Worm (Caenorhabditis elegans) whole organism, L1 larva: ENCODE measurements around the gene F55D10.4.
A peak's percentile ranks its signal among the peaks of the same experiment; 100 is the strongest.

ENCODE experiments used
- C04F5.9 ChIP-seq: sonication (generic microtip); optimal IDR thresholded peaks from 2 replicates; lab custom pipeline; 2016; ENCODE audit warnings: missing genetic modification characterization, missing compliant biosample characterization
- aha-1 ChIP-seq: fragments of 150-350 bp; optimal IDR thresholded peaks from 2 replicates; lab custom pipeline; 2014; ENCODE audit warnings: missing biosample characterization, missing genetic modification characterization
- aly-2 ChIP-seq: fragments of 150-350 bp; optimal IDR thresholded peaks from 2 replicates; lab custom pipeline; 2014; ENCODE audit warnings: missing biosample characterization, missing genetic modification characterization
- ama-1 ChIP-seq: fragments of 150-350 bp; optimal IDR thresholded peaks from 2 replicates; lab custom pipeline; 2014
- ceh-8 ChIP-seq: fragments of 200-800 bp; sonication (Bioruptor generic); optimal IDR thresholded peaks from 2 replicates; lab custom pipeline; 2018; ENCODE audit warnings: mild to moderate bottlenecking, missing genetic modification characterization, moderate library complexity, missing compliant biosample characterization
- ceh-90 ChIP-seq: sonication (generic microtip); optimal IDR thresholded peaks from 2 replicates; lab custom pipeline; 2016; ENCODE audit warnings: missing genetic modification characterization, missing compliant biosample characterization
- ces-1 ChIP-seq: fragments of 150-350 bp; optimal IDR thresholded peaks from 2 replicates; lab custom pipeline; 2014; ENCODE audit warnings: missing biosample characterization, missing genetic modification reagents, missing genetic modification characterization
- dpl-1 ChIP-seq, 3 experiments: fragments of 150-350 bp in 2 of 3; sonication (generic microtip) in 1 of 3; optimal IDR thresholded peaks; 2 replicates each; lab custom pipeline; 2014 to 2017; ENCODE audit warnings: missing biosample characterization in 3 of 3, missing genetic modification characterization in 3 of 3, missing genetic modification reagents in 3 of 3
- dsc-1 ChIP-seq: sonication (generic microtip); optimal IDR thresholded peaks from 2 replicates; lab custom pipeline; 2016; ENCODE audit warnings: mild to moderate bottlenecking, missing genetic modification characterization, missing compliant biosample characterization
- efl-1 ChIP-seq, 4 experiments: fragments of 150-350 bp; optimal IDR thresholded peaks in 3 of 4; peaks in 1 of 4; 1 replicate in 1 of 4; 2 replicates in 3 of 4; lab custom pipeline; 2014; ENCODE audit warnings: missing biosample characterization in 2 of 4, missing genetic modification characterization in 2 of 4, missing genetic modification reagents in 2 of 4
- efl-3 ChIP-seq: fragments of 200-800 bp; sonication (Bioruptor generic); optimal IDR thresholded peaks from 2 replicates; lab custom pipeline; 2018; ENCODE audit warnings: mild to moderate bottlenecking, missing genetic modification characterization, missing compliant biosample characterization
- egl-13 ChIP-seq: sonication (generic microtip); optimal IDR thresholded peaks from 2 replicates; lab custom pipeline; 2016; ENCODE audit warnings: missing genotype, missing genetic modification reagents, missing genetic modification characterization, missing compliant biosample characterization
- elt-2 ChIP-seq: sonication (generic microtip); optimal IDR thresholded peaks from 2 replicates; lab custom pipeline; 2016; ENCODE audit warnings: missing genetic modification characterization, mild to moderate bottlenecking, inconsistent platforms, missing compliant biosample characterization, missing genetic modification reagents
- elt-3 ChIP-seq, 6 experiments: fragments of 150-350 bp in 1 of 6; sonication (generic microtip); optimal IDR thresholded peaks; 2 replicates each; lab custom pipeline; 2017 to 2018; ENCODE audit warnings: missing biosample characterization in 6 of 6, missing genetic modification characterization in 6 of 6, inconsistent platforms in 1 of 6
- fkh-10 ChIP-seq: sonication (generic microtip); optimal IDR thresholded peaks from 2 replicates; lab custom pipeline; 2017; ENCODE audit warnings: missing biosample characterization, missing genetic modification reagents, missing genetic modification characterization
- fos-1 ChIP-seq: fragments of 150-350 bp; optimal IDR thresholded peaks from 2 replicates; lab custom pipeline; 2014; ENCODE audit warnings: missing biosample characterization, missing genetic modification characterization
- hlh-17 ChIP-seq: fragments of 200-800 bp; sonication (Bioruptor generic); optimal IDR thresholded peaks from 2 replicates; lab custom pipeline; 2018; ENCODE audit warnings: missing genetic modification characterization, mild to moderate bottlenecking, missing compliant biosample characterization, moderate library complexity, borderline replicate concordance
- hpl-2 ChIP-seq: fragments of 150-350 bp; optimal IDR thresholded peaks from 2 replicates; lab custom pipeline; 2014; ENCODE audit warnings: missing biosample characterization, missing genetic modification reagents, missing genetic modification characterization
- irx-1 ChIP-seq: sonication (generic microtip); optimal IDR thresholded peaks from 2 replicates; lab custom pipeline; 2016; ENCODE audit warnings: missing genetic modification characterization, missing compliant biosample characterization
- lin-14 ChIP-seq: fragments of 200-800 bp; sonication (Bioruptor generic); optimal IDR thresholded peaks from 2 replicates; lab custom pipeline; 2018; ENCODE audit warnings: mild to moderate bottlenecking, missing genetic modification characterization, moderate library complexity, missing compliant biosample characterization
- lin-35 ChIP-seq, 2 experiments: fragments of 150-350 bp; optimal IDR thresholded peaks; 2 replicates each; lab custom pipeline; 2014; ENCODE audit warnings: missing biosample characterization in 2 of 2, missing genetic modification characterization in 2 of 2, missing genetic modification reagents in 2 of 2
- lir-3 ChIP-seq: sonication (generic microtip); optimal IDR thresholded peaks from 2 replicates; lab custom pipeline; 2016; ENCODE audit warnings: mild to moderate bottlenecking, missing genetic modification characterization, moderate library complexity, missing compliant biosample characterization; ENCODE audit not compliant: poor library complexity
- lsy-2 ChIP-seq, 2 experiments: fragments of 150-350 bp; optimal IDR thresholded peaks; 2 replicates each; lab custom pipeline; 2014; ENCODE audit warnings: missing biosample characterization in 2 of 2, missing genetic modification characterization in 2 of 2
- mab-9 ChIP-seq: fragments of 200-800 bp; sonication (Bioruptor generic); IDR thresholded peaks from 2 replicates; pipeline ENCODE4 v1.3.6; 2022; ENCODE audit warnings: missing genetic modification reagents, missing genetic modification characterization, missing compliant biosample characterization
- mdl-1 ChIP-seq, 2 experiments: fragments of 150-350 bp; optimal IDR thresholded peaks; 2 replicates each; lab custom pipeline; 2014 to 2017; ENCODE audit warnings: missing biosample characterization in 2 of 2, missing genetic modification characterization in 2 of 2, inconsistent platforms in 1 of 2
- mef-2 ChIP-seq: fragments of 150-350 bp; optimal IDR thresholded peaks from 2 replicates; lab custom pipeline; 2014; ENCODE audit warnings: missing biosample characterization, missing genetic modification characterization
- nhr-11 ChIP-seq: fragments of 150-350 bp; optimal IDR thresholded peaks from 2 replicates; lab custom pipeline; 2014; ENCODE audit warnings: missing biosample characterization, missing genetic modification characterization
- nhr-12 ChIP-seq: sonication (generic microtip); optimal IDR thresholded peaks from 2 replicates; lab custom pipeline; 2017; ENCODE audit warnings: missing biosample characterization, missing genetic modification characterization
- nhr-19 ChIP-seq: fragments of 200-800 bp; sonication (Bioruptor generic); conservative IDR thresholded peaks from 2 replicates; pipeline ENCODE4 v1.3.6; 2022; ENCODE audit warnings: missing genetic modification characterization, missing compliant biosample characterization
- nhr-237 ChIP-seq: fragments of 150-350 bp; optimal IDR thresholded peaks from 2 replicates; lab custom pipeline; 2014; ENCODE audit warnings: missing biosample characterization, missing genetic modification characterization
- nhr-47 ChIP-seq: sonication (generic microtip); optimal IDR thresholded peaks from 2 replicates; lab custom pipeline; 2016; ENCODE audit warnings: mild to moderate bottlenecking, missing genetic modification characterization, moderate library complexity, missing compliant biosample characterization
- nhr-77 ChIP-seq: fragments of 150-350 bp; optimal IDR thresholded peaks from 2 replicates; lab custom pipeline; 2014; ENCODE audit warnings: missing biosample characterization, missing genetic modification characterization
- nhr-85 ChIP-seq: sonication (generic microtip); peaks from one replicate; lab custom pipeline; 2016; ENCODE audit warnings: missing genetic modification characterization, inconsistent platforms, missing compliant biosample characterization
- nhr-90 ChIP-seq: sonication (generic microtip); optimal IDR thresholded peaks from 2 replicates; lab custom pipeline; 2016; ENCODE audit warnings: mild to moderate bottlenecking, missing genetic modification characterization, missing compliant biosample characterization; ENCODE audit not compliant: poor library complexity
- pqm-1 ChIP-seq: sonication (generic microtip); optimal IDR thresholded peaks from 3 replicates; lab custom pipeline; 2017; ENCODE audit warnings: missing biosample characterization, missing genetic modification characterization
- rnt-1 ChIP-seq: sonication (generic microtip); optimal IDR thresholded peaks from 2 replicates; lab custom pipeline; 2016; ENCODE audit warnings: mild to moderate bottlenecking, missing genetic modification characterization, moderate library complexity, missing compliant biosample characterization
- skn-1 ChIP-seq: fragments of 150-350 bp; optimal IDR thresholded peaks from 2 replicates; lab custom pipeline; 2014; ENCODE audit warnings: missing biosample characterization, missing genetic modification characterization
- snu-23 ChIP-seq: sonication (generic microtip); optimal IDR thresholded peaks from 2 replicates; lab custom pipeline; 2016; ENCODE audit warnings: missing genetic modification characterization, missing compliant biosample characterization
- sptf-1 ChIP-seq: fragments of 150-350 bp; optimal IDR thresholded peaks from 2 replicates; lab custom pipeline; 2014; ENCODE audit warnings: missing biosample characterization, missing genetic modification characterization
- sup-37 ChIP-seq: fragments of 200-800 bp; sonication (Bioruptor generic); optimal IDR thresholded peaks from 2 replicates; lab custom pipeline; 2018; ENCODE audit warnings: mild to moderate bottlenecking, missing genetic modification characterization, missing compliant biosample characterization
- tlp-1 ChIP-seq: fragments of 150-350 bp; optimal IDR thresholded peaks from 2 replicates; lab custom pipeline; 2014; ENCODE audit warnings: missing biosample characterization, missing genetic modification characterization
- unc-98 ChIP-seq: fragments of 200-800 bp; sonication (Bioruptor generic); IDR thresholded peaks from 2 replicates; pipeline ENCODE4 v1.3.6; 2022; ENCODE audit warnings: missing genetic modification characterization, missing compliant biosample characterization
- vab-15 ChIP-seq: sonication (generic microtip); optimal IDR thresholded peaks from 2 replicates; lab custom pipeline; 2017; ENCODE audit warnings: missing genotype, mild to moderate bottlenecking, missing genetic modification characterization, missing compliant biosample characterization
- zag-1 ChIP-seq: fragments of 150-350 bp; optimal IDR thresholded peaks from 2 replicates; lab custom pipeline; 2014; ENCODE audit warnings: missing biosample characterization, missing genetic modification characterization
- zip-4 ChIP-seq: fragments of 200-800 bp; sonication (Bioruptor generic); optimal IDR thresholded peaks from 2 replicates; lab custom pipeline; 2018; ENCODE audit warnings: mild to moderate bottlenecking, missing genetic modification characterization, moderate library complexity, missing compliant biosample characterization

The F55D10.4 gene

ce11 chrX:4727388-4727787, 6.9 kb upstream of the F55D10.4 start, which contains the start of gene acc-3:
TSS of gene acc-3 (minus strand) at chrX:4727488.
- TF ChIP-seq efl-3, result no peak
- TF ChIP-seq nhr-19 (GFP tag; lab: Robert Waterston, UW), result no peak
- no peak for TF ChIP-seq tlp-1
- TF ChIP-seq dsc-1 (tag; lab: Kevin White, UChicago), result no peak
- no peak for TF ChIP-seq fos-1 (tag; lab: Kevin White, UChicago)
- TF ChIP-seq elt-3 (tag; optimal IDR thresholded peaks at IDR 0.05; lab: Kevin White, UChicago), result no peak
- no peak for TF ChIP-seq aly-2 (tag; lab: Kevin White, UChicago)
- no peak for TF ChIP-seq lir-3
- TF ChIP-seq rnt-1 (tag; lab: Kevin White, UChicago), result no peak
- no peak for TF ChIP-seq skn-1
- no peak for TF ChIP-seq zag-1
- no peak for TF ChIP-seq snu-23 (GFP tag; lab: Kevin White, UChicago)
- TF ChIP-seq mdl-1 (tag; optimal IDR thresholded peaks at IDR 0.05; lab: Kevin White, UChicago), result no peak
- TF ChIP-seq elt-2 (tag; lab: Kevin White, UChicago), result no peak
- TF ChIP-seq, all 84 proteins: peak for 0

- TF ChIP-seq lin-14 (peak; percentile 52), dpl-1 (GFP tag; optimal IDR thresholded peaks at IDR 0.05; lab: Kevin White, UChicago) (no peak), mab-9 (GFP tag; lab: Robert Waterston, UW) (no peak), fkh-10 (GFP tag; lab: Kevin White, UChicago) (peak; percentile 50), lsy-2 (tag; optimal IDR thresholded peaks at IDR 0.05; lab: Kevin White, UChicago) (no peak), rnt-1 (tag; lab: Kevin White, UChicago) (no peak), elt-2 (tag; lab: Kevin White, UChicago) (no peak)
These were observed 2.3 kb downstream of the F55D10.4 start for ce11 chrX:4718114-4718513.

ce11 chrX:4715107-4715506, 5.3 kb downstream of the F55D10.4 start, which contains the start of gene rpl-25.1:
TSS of gene rpl-25.1 (plus strand) at chrX:4715178.
- TF ChIP-seq lsy-2 (tag; optimal IDR thresholded peaks at IDR 0.05; lab: Kevin White, UChicago) (no peak), nhr-237 (no peak), sup-37 (no peak), dpl-1 (GFP tag; optimal IDR thresholded peaks at IDR 0.05; lab: Kevin White, UChicago) (no peak), hlh-17 (no peak), skn-1 (no peak), egl-13 (tag; lab: Kevin White, UChicago) (no peak), nhr-77 (tag; lab: Kevin White, UChicago) (no peak), nhr-85 (tag; lab: Kevin White, UChicago) (no peak), lin-35 (GFP tag; optimal IDR thresholded peaks at IDR 0.05; lab: Kevin White, UChicago) (no peak), irx-1 (tag; lab: Kevin White, UChicago) (no peak), nhr-11 (no peak), ama-1 (lab: Kevin White, UChicago) (no peak), zip-4 (GFP tag; lab: Kevin White, UChicago) (no peak)
- TF ChIP-seq, all 84 proteins: peak for 0

ce11 chrX:4711698-4712329, 8.6 kb downstream of the F55D10.4 start, which contains the start of the genes dnj-14 and glit-1:
TSS of gene dnj-14 (minus strand) at chrX:4711748.
TSS of gene glit-1 (plus strand) at chrX:4712279.
- TF ChIP-seq ceh-8 (GFP tag; lab: Kevin White, UChicago) (peak; percentile 9), tlp-1 (no peak), lin-35 (GFP tag; optimal IDR thresholded peaks at IDR 0.05; lab: Kevin White, UChicago) (peak; percentile 84 to 90), ceh-90 (no peak), rnt-1 (tag; lab: Kevin White, UChicago) (peak; percentile 89), nhr-47 (peak; percentile 87), skn-1 (peak; percentile 93), unc-98 (GFP tag; lab: Robert Waterston, UW) (no peak; the same call in 1 of the 2 replicates), sptf-1 (tag; lab: Kevin White, UChicago) (no peak), aha-1 (tag; lab: Kevin White, UChicago) (peak; percentile 19), ces-1 (GFP tag; lab: Kevin White, UChicago) (no peak), hpl-2 (peak; percentile 72), lin-14 (peak; percentile 94), efl-1 (optimal IDR thresholded peaks at IDR 0.05; lab: Kevin White, UChicago) (peak; percentile 76 to 86), efl-1 (GFP tag; optimal IDR thresholded peaks at IDR 0.05 in 1 of 2; lab: Kevin White, UChicago) (peak; percentile 59 to 96), nhr-19 (GFP tag; lab: Robert Waterston, UW) (peak; percentile 87), pqm-1 (no peak), vab-15 (tag; lab: Kevin White, UChicago) (peak; percentile 73), C04F5.9 (tag; lab: Kevin White, UChicago) (peak; percentile 25), zip-4 (GFP tag; lab: Kevin White, UChicago) (peak; percentile 21), nhr-90 (tag; lab: Kevin White, UChicago) (peak; percentile 82), nhr-12 (tag; lab: Kevin White, UChicago) (no peak), mef-2 (peak; percentile 31)
